Worm (Caenorhabditis elegans) whole organism, late embryonic: Measurements from ENCODE around the gene clec-214.

ENCODE experiments used
- C38D4.7 ChIP-seq: fragments of 200-800 bp; sonication (Bioruptor generic); optimal IDR thresholded peaks from 2 replicates; lab custom pipeline; 2018; ENCODE audit warnings: mild to moderate bottlenecking, missing genetic modification characterization, moderate library complexity, missing compliant biosample characterization
- K09A11.1 ChIP-seq: sonication (generic microtip); optimal IDR thresholded peaks from 2 replicates; lab custom pipeline; 2017; ENCODE audit warnings: antibody characterized with exemption, mild to moderate bottlenecking, missing genetic modification characterization, missing compliant biosample characterization; ENCODE audit not compliant: insufficient read depth
- T23F11.4 ChIP-seq: fragments of 200-800 bp; sonication (Bioruptor generic); optimal IDR thresholded peaks from 2 replicates; lab custom pipeline; 2018; ENCODE audit warnings: mild to moderate bottlenecking, missing genetic modification characterization, missing compliant biosample characterization
- ahr-1 ChIP-seq: sonication (generic microtip); optimal IDR thresholded peaks from 2 replicates; lab custom pipeline; 2016; ENCODE audit warnings: missing genetic modification characterization, missing compliant biosample characterization
- ceh-14 ChIP-seq: sonication (generic microtip); optimal IDR thresholded peaks from 2 replicates; lab custom pipeline; 2016; ENCODE audit warnings: missing genotype, missing genetic modification characterization, missing compliant biosample characterization
- ceh-19 ChIP-seq: fragments of 200-800 bp; sonication (Bioruptor generic); optimal IDR thresholded peaks from 2 replicates; lab custom pipeline; 2018; ENCODE audit warnings: mild to moderate bottlenecking, missing genetic modification characterization, missing compliant biosample characterization
- ceh-22 ChIP-seq: sonication (generic microtip); optimal IDR thresholded peaks from 2 replicates; lab custom pipeline; 2017; ENCODE audit warnings: missing biosample characterization, missing genetic modification characterization
- ceh-24 ChIP-seq: sonication (generic microtip); optimal IDR thresholded peaks from 2 replicates; lab custom pipeline; 2016; ENCODE audit warnings: mild to moderate bottlenecking, missing genetic modification characterization, missing compliant biosample characterization
- ceh-30 ChIP-seq: fragments of 150-350 bp; optimal IDR thresholded peaks from 2 replicates; lab custom pipeline; 2014; ENCODE audit warnings: missing biosample characterization, missing genetic modification characterization
- ceh-34 ChIP-seq: sonication (generic microtip); optimal IDR thresholded peaks from 2 replicates; lab custom pipeline; 2016; ENCODE audit warnings: mild to moderate bottlenecking, missing genetic modification characterization, missing compliant biosample characterization
- ceh-45 ChIP-seq: fragments of 200-800 bp; sonication (Bioruptor generic); IDR thresholded peaks from 2 replicates; pipeline ENCODE4 v1.3.6; 2022; ENCODE audit warnings: missing genetic modification reagents, missing genetic modification characterization, missing compliant biosample characterization
- dmd-4 ChIP-seq: sonication (generic microtip); optimal IDR thresholded peaks from 2 replicates; lab custom pipeline; 2016; ENCODE audit warnings: borderline replicate concordance, missing genetic modification characterization, missing compliant biosample characterization
- elt-2 ChIP-seq: sonication (generic microtip); optimal IDR thresholded peaks from 2 replicates; lab custom pipeline; 2016; ENCODE audit warnings: missing genetic modification reagents, missing genetic modification characterization, missing compliant biosample characterization
- fax-1 ChIP-seq: sonication (generic microtip); optimal IDR thresholded peaks from 2 replicates; lab custom pipeline; 2016; ENCODE audit warnings: missing genotype, missing genetic modification characterization, missing compliant biosample characterization
- fkh-6 ChIP-seq: sonication (generic microtip); optimal IDR thresholded peaks from 2 replicates; lab custom pipeline; 2016; ENCODE audit warnings: missing genetic modification characterization, missing compliant biosample characterization
- gmeb-2 ChIP-seq: sonication (generic microtip); optimal IDR thresholded peaks from 2 replicates; lab custom pipeline; 2016; ENCODE audit warnings: missing genetic modification characterization, inconsistent platforms, missing compliant biosample characterization
- hlh-30 ChIP-seq: sonication (generic microtip); optimal IDR thresholded peaks from 2 replicates; lab custom pipeline; 2017; ENCODE audit warnings: antibody characterized with exemption, missing genetic modification characterization, missing compliant biosample characterization; ENCODE audit not compliant: insufficient read depth
- hlh-6 ChIP-seq: sonication (generic microtip); optimal IDR thresholded peaks from 2 replicates; lab custom pipeline; 2016; ENCODE audit warnings: missing genotype, missing genetic modification characterization, missing compliant biosample characterization
- hlh-8 ChIP-seq: sonication (generic microtip); optimal IDR thresholded peaks from 2 replicates; lab custom pipeline; 2016; ENCODE audit warnings: missing genotype, missing genetic modification characterization, missing compliant biosample characterization
- lim-6 ChIP-seq: sonication (generic microtip); optimal IDR thresholded peaks from 2 replicates; lab custom pipeline; 2016; ENCODE audit warnings: missing genetic modification characterization, missing compliant biosample characterization
- lin-11 ChIP-seq: fragments of 200-800 bp; sonication (Bioruptor generic); optimal IDR thresholded peaks from 2 replicates; lab custom pipeline; 2018; ENCODE audit warnings: mild to moderate bottlenecking, missing genetic modification characterization, missing compliant biosample characterization
- odd-2 ChIP-seq: sonication (generic microtip); optimal IDR thresholded peaks from 2 replicates; lab custom pipeline; 2017; ENCODE audit warnings: antibody characterized with exemption, mild to moderate bottlenecking, missing genetic modification characterization, missing compliant biosample characterization
- pat-9 ChIP-seq: fragments of 200-800 bp; sonication (Bioruptor generic); optimal IDR thresholded peaks from 2 replicates; lab custom pipeline; 2018; ENCODE audit warnings: mild to moderate bottlenecking, missing genetic modification characterization, moderate library complexity, missing compliant biosample characterization
- pha-2 ChIP-seq: sonication (generic microtip); optimal IDR thresholded peaks from 2 replicates; lab custom pipeline; 2017; ENCODE audit warnings: mild to moderate bottlenecking, missing genetic modification characterization, missing compliant biosample characterization
- pha-4 ChIP-seq: fragments of 150-350 bp; optimal IDR thresholded peaks from 2 replicates; lab custom pipeline; 2018; ENCODE audit warnings: missing biosample characterization, missing genetic modification reagents, missing genetic modification characterization
- pqm-1 ChIP-seq: sonication (generic microtip); optimal IDR thresholded peaks from 2 replicates; lab custom pipeline; 2016; ENCODE audit warnings: missing genetic modification characterization, missing compliant biosample characterization
- pros-1 ChIP-seq: fragments of 150-350 bp; optimal IDR thresholded peaks from 2 replicates; lab custom pipeline; 2014; ENCODE audit warnings: missing biosample characterization, missing genetic modification reagents, missing genetic modification characterization
- rnt-1 ChIP-seq: sonication (generic microtip); optimal IDR thresholded peaks from 2 replicates; lab custom pipeline; 2016; ENCODE audit warnings: missing genetic modification characterization, missing compliant biosample characterization
- sox-2 ChIP-seq: fragments of 200-800 bp; sonication (Bioruptor generic); IDR thresholded peaks from 2 replicates; pipeline ENCODE4 v1.3.6; 2022; ENCODE audit warnings: missing genetic modification reagents, missing genetic modification characterization, missing compliant biosample characterization
- sox-4 ChIP-seq: sonication (generic microtip); optimal IDR thresholded peaks from 2 replicates; lab custom pipeline; 2017; ENCODE audit warnings: mild to moderate bottlenecking, missing genetic modification characterization, inconsistent platforms, missing compliant biosample characterization
- tbx-2 ChIP-seq: sonication (generic microtip); optimal IDR thresholded peaks from 2 replicates; lab custom pipeline; 2016; ENCODE audit warnings: missing genetic modification characterization, missing compliant biosample characterization
- ttx-3 ChIP-seq: sonication (generic microtip); optimal IDR thresholded peaks from 2 replicates; lab custom pipeline; 2016; ENCODE audit warnings: missing genetic modification reagents, missing genetic modification characterization, missing compliant biosample characterization
- unc-3 ChIP-seq, 2 experiments: fragments of 200-800 bp in 1 of 2; sonication (Bioruptor generic) in 1 of 2; sonication (generic microtip) in 1 of 2; conservative IDR thresholded peaks in 1 of 2; optimal IDR thresholded peaks in 1 of 2; 2 replicates each; pipeline versions ENCODE4 v1.3.6 to Lab custom; 2016 to 2022; ENCODE audit warnings: missing compliant biosample characterization in 2 of 2, missing genetic modification characterization in 2 of 2, missing genetic modification reagents in 1 of 2
- unc-42 ChIP-seq: sonication (generic microtip); optimal IDR thresholded peaks from 2 replicates; lab custom pipeline; 2016; ENCODE audit warnings: missing genotype, missing genetic modification characterization, missing compliant biosample characterization
- unc-86 ChIP-seq: sonication (generic microtip); optimal IDR thresholded peaks from 2 replicates; lab custom pipeline; 2016; ENCODE audit warnings: missing genetic modification characterization, missing compliant biosample characterization
- zip-5 ChIP-seq: sonication (generic microtip); optimal IDR thresholded peaks from 2 replicates; lab custom pipeline; 2016; ENCODE audit warnings: missing genetic modification characterization, missing compliant biosample characterization
- ztf-16 ChIP-seq: sonication (generic microtip); optimal IDR thresholded peaks from 2 replicates; lab custom pipeline; 2017; ENCODE audit warnings: missing genetic modification characterization, missing compliant biosample characterization

Gene clec-214

DNA sequence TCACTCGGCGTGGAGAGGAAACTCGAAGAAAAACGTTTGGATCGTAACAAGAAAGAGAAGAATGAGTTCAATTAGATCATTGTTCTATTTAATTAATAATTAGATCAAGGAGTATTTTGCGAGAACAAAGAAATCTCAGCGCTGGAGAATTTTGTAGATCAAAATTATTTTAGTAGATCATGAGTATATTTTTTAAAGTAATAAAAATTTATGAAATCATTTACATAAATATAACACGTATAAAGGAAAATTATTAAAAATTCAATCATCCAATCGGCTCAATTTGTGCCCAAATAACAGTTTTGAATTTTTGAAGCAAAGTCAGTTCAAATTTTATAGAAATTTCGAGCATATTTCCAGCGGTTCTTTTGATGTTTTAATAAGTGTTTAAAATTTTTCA, 14.0 kb downstream of the clec-214 start, which contains the start of gene C50E3.13:
Gene C50E3.13 (minus strand): TSS at position 101 of the 400 bp plus-strand sequence.
- TF ChIP-seq pha-4 (tag; lab: Kevin White, UChicago) (no peak), unc-3 (GFP tag; conservative IDR thresholded peaks at IDR 0.05; lab: Robert Waterston, UW) (no peak), unc-3 (tag; optimal IDR thresholded peaks at IDR 0.05; lab: Kevin White, UChicago) (no peak), ceh-14 (tag; lab: Kevin White, UChicago) (no peak), unc-86 (tag; lab: Kevin White, UChicago) (no peak), fax-1 (no peak), ceh-30 (tag; lab: Kevin White, UChicago) (no peak)

DNA sequence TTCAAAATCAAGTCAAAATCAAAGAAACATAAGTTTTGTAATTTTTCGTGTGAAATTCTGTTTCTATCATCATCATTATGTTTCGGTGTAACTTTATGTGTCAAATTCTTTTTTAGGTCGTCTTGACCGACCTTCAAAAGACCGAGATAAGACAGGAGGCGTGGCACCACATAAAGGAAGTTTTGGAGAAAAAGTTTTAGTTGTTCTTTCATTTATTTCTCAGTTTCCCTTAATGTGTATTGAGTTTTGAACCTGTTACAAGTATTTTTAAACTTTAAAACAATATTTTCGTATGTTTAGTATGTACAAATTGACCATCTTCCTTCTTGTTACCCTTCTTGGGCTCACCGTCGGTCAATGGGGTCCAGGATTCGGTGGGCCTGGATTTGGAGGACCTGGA, 14.5 kb downstream of the clec-214 start, which contains the start of gene grsp-4:
Gene grsp-4 (plus strand): TSS at position 301 of the 400 bp plus-strand sequence.
- TF ChIP-seq fkh-6 (tag; lab: Kevin White, UChicago) (no peak), pqm-1 (no peak), C38D4.7 (GFP tag; lab: Kevin White, UChicago) (no peak), odd-2 (no peak), gmeb-2 (tag; lab: Kevin White, UChicago) (no peak), rnt-1 (tag; lab: Kevin White, UChicago) (no peak), elt-2 (tag; lab: Kevin White, UChicago) (no peak)

DNA sequence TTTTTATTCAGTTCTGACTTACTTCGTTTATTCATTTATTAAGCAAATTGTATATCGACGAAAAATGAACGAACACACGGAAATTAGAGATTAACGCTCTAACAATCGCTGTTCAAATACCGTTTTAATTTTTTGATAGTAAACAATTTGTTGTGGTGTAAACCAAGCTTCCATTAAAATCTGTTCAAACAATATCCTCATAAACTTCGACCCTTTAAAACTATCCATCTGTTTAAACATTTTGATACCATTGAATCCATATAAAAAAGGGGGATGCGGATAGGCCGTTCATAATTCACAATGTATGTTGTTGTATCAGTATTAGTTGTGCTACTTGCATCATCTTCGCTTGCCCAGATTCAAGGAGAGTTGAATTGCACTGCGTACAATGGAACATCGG, 16.4 kb downstream of the clec-214 start, which contains the start of gene F07C4.6:
Gene F07C4.6 (plus strand): TSS at position 301 of the 400 bp plus-strand sequence.
- no peak for TF ChIP-seq ceh-24 (tag; lab: Kevin White, UChicago)

DNA sequence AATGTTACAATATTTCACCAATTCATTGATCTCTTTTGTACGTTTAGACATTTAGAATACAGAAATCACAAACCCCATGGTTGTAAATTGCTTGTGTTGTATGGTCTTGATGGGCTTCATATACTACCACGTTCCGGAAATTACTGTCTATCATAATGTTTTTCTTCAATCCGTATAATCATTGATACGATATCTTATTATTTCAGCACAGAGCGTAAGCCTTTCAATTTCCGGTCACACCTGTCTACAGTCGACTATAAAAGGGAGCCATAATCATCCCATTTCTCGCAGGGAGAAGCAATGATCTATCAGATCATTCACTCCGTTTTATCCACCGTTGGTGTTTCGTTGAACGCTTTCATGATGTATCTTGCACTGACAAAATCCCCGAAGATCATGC, 19.3 kb downstream of the clec-214 start, which contains the start of gene srd-30:
Gene srd-30 (plus strand): TSS at position 301 of the 400 bp plus-strand sequence.
- TF ChIP-seq hlh-30 (tag; lab: Kevin White, UChicago) (no peak), hlh-8 (tag; lab: Kevin White, UChicago) (no peak), ceh-45 (GFP tag; lab: Robert Waterston, UW) (no peak), sox-2 (no peak), sox-4 (tag; lab: Kevin White, UChicago) (no peak), dmd-4 (tag; lab: Kevin White, UChicago) (no peak), ceh-24 (tag; lab: Kevin White, UChicago) (no peak), ztf-16 (no peak), ceh-34 (tag; lab: Kevin White, UChicago) (no peak), ahr-1 (no peak)

DNA sequence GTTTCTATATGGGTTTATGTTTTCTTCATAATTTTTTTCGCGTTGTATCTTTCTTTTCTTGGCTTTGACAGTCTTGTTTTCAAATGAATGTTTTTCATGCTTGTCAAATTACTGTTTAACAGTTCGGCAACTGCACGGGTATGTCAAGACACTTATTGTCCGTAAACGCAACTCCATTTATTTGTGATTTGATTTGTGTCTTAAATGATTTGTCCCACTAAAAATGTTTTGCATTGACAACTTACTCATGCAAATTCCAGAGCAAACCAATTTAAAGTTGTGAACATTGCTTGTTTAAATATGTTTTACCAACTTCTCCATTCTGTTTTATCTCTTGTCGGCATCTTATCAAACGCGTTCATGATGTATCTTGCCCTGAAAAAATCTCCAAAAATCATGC, 21.6 kb downstream of the clec-214 start, which contains the start of gene srd-25:
Gene srd-25 (plus strand): TSS at position 301 of the 400 bp plus-strand sequence.
- TF ChIP-seq pat-9 (tag; lab: Kevin White, UChicago) = no peak
- TF ChIP-seq ttx-3 (tag; lab: Kevin White, UChicago) = no peak
- TF ChIP-seq hlh-8 (tag; lab: Kevin White, UChicago) = no peak
- TF ChIP-seq lim-6 (tag; lab: Kevin White, UChicago) = no peak
- no peak for TF ChIP-seq tbx-2 (tag; lab: Kevin White, UChicago)
- TF ChIP-seq T23F11.4 (GFP tag; lab: Kevin White, UChicago) = no peak
- TF ChIP-seq ceh-19 (GFP tag; lab: Kevin White, UChicago) = no peak

DNA sequence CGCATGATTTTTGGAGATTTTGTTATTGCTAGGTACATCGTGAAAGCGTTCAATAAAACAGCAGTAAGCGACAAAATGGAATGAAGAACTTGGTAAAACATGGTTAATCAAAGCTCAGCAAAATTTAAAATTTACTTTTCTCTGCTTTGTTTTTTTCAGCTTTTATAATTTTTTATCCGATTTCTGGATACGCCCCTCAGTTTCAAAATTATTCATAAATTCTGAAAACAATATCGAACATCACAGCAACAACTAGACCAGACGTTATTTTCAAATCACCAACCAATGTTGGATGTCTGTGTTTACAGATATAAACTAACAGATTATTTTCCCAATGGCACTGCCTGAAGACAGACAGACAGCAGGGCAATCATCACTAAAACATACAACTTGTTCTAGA, 24.5 kb downstream of the clec-214 start, which contains the start of gene srd-31:
Gene srd-31 (minus strand): TSS at position 101 of the 400 bp plus-strand sequence.
- TF ChIP-seq ztf-16 (no peak), pros-1 (tag; lab: Kevin White, UChicago) (no peak), ceh-22 (tag; lab: Kevin White, UChicago) (no peak), zip-5 (tag; lab: Kevin White, UChicago) (no peak), dmd-4 (tag; lab: Kevin White, UChicago) (no peak), unc-42 (no peak), pha-2 (tag; lab: Kevin White, UChicago) (no peak), hlh-6 (tag; lab: Kevin White, UChicago) (no peak), ttx-3 (tag; lab: Kevin White, UChicago) (no peak), tbx-2 (tag; lab: Kevin White, UChicago) (no peak), lin-11 (tag; lab: Kevin White, UChicago) (no peak), K09A11.1 (no peak)
